Fruit fly (Drosophila melanogaster): ENCODE results near the gene pb.

Gene pb

dm6 chr3R:6708858-6709257 is 33.0 kb downstream of the pb start (continued):
- TF ChIP-seq dmrt99B (tag; optimal IDR thresholded peaks at IDR 0.05) (no peak), Ptx1 (GFP tag; IDR thresholded peaks at IDR 0.05) (no peak), bcd (GFP tag; optimal IDR thresholded peaks at IDR 0.05) (peak; percentile 42), nmo (GFP tag; optimal IDR thresholded peaks at IDR 0.05) (peak; percentile 60), CG30020 (tag; optimal IDR thresholded peaks at IDR 0.05) (no peak), dimm (GFP tag; IDR thresholded peaks at IDR 0.05) (no peak), Meics (GFP tag; optimal IDR thresholded peaks at IDR 0.05) (no peak), odd (GFP tag; optimal IDR thresholded peaks at IDR 0.05) (no peak), CG8478 (optimal IDR thresholded peaks at IDR 0.05) (no peak), ato (GFP tag; IDR thresholded peaks at IDR 0.05; ENCODE audit: partially characterized antibody) (0 out of 2 replicates have a peak, but pooled peaks have one; percentile 31), ewg (GFP tag; optimal IDR thresholded peaks at IDR 0.05) (no peak), CG1792 (GFP tag; optimal IDR thresholded peaks at IDR 0.05) (no peak), CG1602 (GFP tag; optimal IDR thresholded peaks at IDR 0.05) (no peak), sr (GFP tag; IDR thresholded peaks at IDR 0.05) (no peak), Doc3 (GFP tag; IDR thresholded peaks at IDR 0.05; ENCODE audit: partially characterized antibody) (no peak), CG11085 (GFP tag; IDR thresholded peaks at IDR 0.05) (no peak), Gug (GFP tag; IDR thresholded peaks at IDR 0.05) (no peak), salm (tag; optimal IDR thresholded peaks at IDR 0.05) (no peak), CG10565 (GFP tag; optimal IDR thresholded peaks at IDR 0.05) (no peak), chinmo (GFP tag; IDR thresholded peaks at IDR 0.05; ENCODE audit: partially characterized antibody) (no peak), wdn (GFP tag; IDR thresholded peaks at IDR 0.05) (no peak), gcm2 (GFP tag; optimal IDR thresholded peaks at IDR 0.05) (no peak), Opbp (GFP tag; IDR thresholded peaks at IDR 0.05; ENCODE audit: partially characterized antibody) (peak; percentile 76; the same call in 2 of the 3 replicates), NC2α (GFP tag; optimal IDR thresholded peaks at IDR 0.05) (no peak), CG17612 (GFP tag; IDR thresholded peaks at IDR 0.05) (no peak), CG5953 (GFP tag; IDR thresholded peaks at IDR 0.05) (no peak), Rfx (GFP tag; IDR thresholded peaks at IDR 0.05) (peak; percentile 61), Hr78 (GFP tag; optimal IDR thresholded peaks at IDR 0.05) (no peak), CG4424 (GFP tag; optimal IDR thresholded peaks at IDR 0.05) (peak; percentile 58), prd (optimal IDR thresholded peaks at IDR 0.05) (no peak), prd (GFP tag; IDR thresholded peaks at IDR 0.05) (no peak), gsb (GFP tag; IDR thresholded peaks at IDR 0.05) (no peak), Fer3 (tag; optimal IDR thresholded peaks at IDR 0.05) (no peak), wek (GFP tag; optimal IDR thresholded peaks at IDR 0.05) (no peak), E2f2 (GFP tag; IDR thresholded peaks at IDR 0.05) (no peak), Optix (GFP tag; IDR thresholded peaks at IDR 0.05) (no peak), CG17359 (tag; optimal IDR thresholded peaks at IDR 0.05) (no peak), fu2 (GFP tag; optimal IDR thresholded peaks at IDR 0.05) (no peak), so (GFP tag; IDR thresholded peaks at IDR 0.05) (no peak), CG33213 (GFP tag; optimal IDR thresholded peaks at IDR 0.05) (peak; percentile 63), tap (tag; optimal IDR thresholded peaks at IDR 0.05) (no peak), vvl (GFP tag; IDR thresholded peaks at IDR 0.05) (no peak), zfh1 (GFP tag; IDR thresholded peaks at IDR 0.05) (no peak), Side (GFP tag; optimal IDR thresholded peaks at IDR 0.05) (no peak), CG34224 (GFP tag; IDR thresholded peaks at IDR 0.05; ENCODE audit: partially characterized antibody) (no peak), Hr39 (optimal IDR thresholded peaks at IDR 0.05) (no peak), MBD-R2 (GFP tag; IDR thresholded peaks at IDR 0.05) (peak; percentile 17; the same call in 1 of the 2 replicates), mld (GFP tag; IDR thresholded peaks at IDR 0.05; ENCODE audit: partially characterized antibody) (no peak), CG14965 (GFP tag; optimal IDR thresholded peaks at IDR 0.05; ENCODE audit: borderline replicate concordance) (no peak), croc (GFP tag; conservative IDR thresholded peaks at IDR 0.05) (no peak), H2.0 (GFP tag; IDR thresholded peaks at IDR 0.05) (no peak), trh (GFP tag; optimal IDR thresholded peaks at IDR 0.05) (no peak), pita (GFP tag; optimal IDR thresholded peaks at IDR 0.05) (peak; percentile 91)

Data from whole organism, embryonic.